Worm (Caenorhabditis elegans): ENCODE results near the gene T03E6.9.

The T03E6.9 gene

DNA sequence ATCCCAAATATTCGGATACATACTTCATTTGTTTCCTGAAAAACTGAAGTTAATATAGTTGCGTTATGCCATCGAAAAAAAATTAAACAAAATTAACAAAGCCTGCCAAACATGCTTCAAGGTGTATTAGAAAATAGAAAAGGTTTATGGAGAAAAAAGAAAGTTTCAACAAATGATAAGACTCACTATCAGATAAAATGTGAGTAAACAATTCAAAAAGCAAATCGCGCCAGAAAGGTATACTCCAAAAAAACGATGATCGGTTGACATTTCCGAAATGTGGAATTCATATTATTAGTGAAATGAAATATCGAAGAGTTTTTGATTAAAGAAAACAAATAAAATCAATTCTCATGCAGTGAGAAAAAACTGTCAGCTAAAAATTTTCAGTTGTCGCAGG lies 20.4 kb upstream of the T03E6.9 start, which contains the start of gene Y70C5A.3:
TSS of gene Y70C5A.3 (minus strand) at position 50 of the 400 bp plus-strand sequence.
- TF ChIP-seq elt-2 (tag; optimal IDR thresholded peaks at IDR 0.05) (peak; percentile 60), pha-4 (tag; optimal IDR thresholded peaks at IDR 0.05) (peak; percentile 19), eor-1 (tag; optimal IDR thresholded peaks at IDR 0.05) (no peak), pqm-1 (tag; optimal IDR thresholded peaks at IDR 0.05) (peak; percentile 30), hmg-11 (tag; optimal IDR thresholded peaks at IDR 0.05) (no peak)

DNA sequence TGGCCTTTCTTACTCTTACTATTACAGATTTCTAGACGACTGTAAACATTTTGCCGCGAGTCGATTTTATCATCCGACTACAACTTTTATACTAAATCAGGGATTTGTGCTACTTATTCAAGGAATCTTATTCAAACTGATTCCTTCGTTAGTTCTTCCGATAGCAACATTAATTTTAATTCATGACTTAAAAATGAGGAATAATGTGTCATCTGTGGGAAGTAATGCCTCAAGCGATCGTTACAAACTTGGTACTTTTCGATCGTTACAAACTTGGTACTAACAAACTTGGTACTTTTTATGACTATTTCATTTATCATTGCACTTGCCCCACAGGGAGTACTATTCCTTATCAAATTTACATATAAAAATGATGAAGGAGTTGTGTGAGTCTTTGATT lies 16.9 kb upstream of the T03E6.9 start, which contains the start of gene Y70C5A.4:
TSS of gene Y70C5A.4 (plus strand) at position 301 of the 400 bp plus-strand sequence.
- no peak for TF ChIP-seq mdl-1 (tag; optimal IDR thresholded peaks at IDR 0.05)
- TF ChIP-seq nfya-1 (tag; optimal IDR thresholded peaks at IDR 0.05; ENCODE audit: insufficient read depth), result no peak
- TF ChIP-seq unc-39 (tag; optimal IDR thresholded peaks at IDR 0.05), result no peak
- no peak for TF ChIP-seq unc-62 (GFP tag; optimal IDR thresholded peaks at IDR 0.05)
- no peak for TF ChIP-seq elt-3 (tag; optimal IDR thresholded peaks at IDR 0.05)
- TF ChIP-seq hmg-11 (tag; optimal IDR thresholded peaks at IDR 0.05), result no peak
- no peak for TF ChIP-seq ama-1 (optimal IDR thresholded peaks at IDR 0.05)
- no peak for TF ChIP-seq ceh-28 (tag; optimal IDR thresholded peaks at IDR 0.05)
- no peak for TF ChIP-seq jun-1 (tag; optimal IDR thresholded peaks at IDR 0.05)
- TF ChIP-seq nhr-23 (tag; optimal IDR thresholded peaks at IDR 0.05), result no peak
- no peak for TF ChIP-seq ztf-4 (tag; optimal IDR thresholded peaks at IDR 0.05)
- TF ChIP-seq nhr-67 (tag; optimal IDR thresholded peaks at IDR 0.05), result no peak
- TF ChIP-seq mml-1 (tag; optimal IDR thresholded peaks at IDR 0.05), result no peak
- no peak for TF ChIP-seq daf-12 (tag; optimal IDR thresholded peaks at IDR 0.05)
- TF ChIP-seq nhr-237 (tag; optimal IDR thresholded peaks at IDR 0.05), result no peak
- no peak for TF ChIP-seq ceh-82 (tag; optimal IDR thresholded peaks at IDR 0.05)
- TF ChIP-seq eor-1 (tag; optimal IDR thresholded peaks at IDR 0.05), result no peak

DNA sequence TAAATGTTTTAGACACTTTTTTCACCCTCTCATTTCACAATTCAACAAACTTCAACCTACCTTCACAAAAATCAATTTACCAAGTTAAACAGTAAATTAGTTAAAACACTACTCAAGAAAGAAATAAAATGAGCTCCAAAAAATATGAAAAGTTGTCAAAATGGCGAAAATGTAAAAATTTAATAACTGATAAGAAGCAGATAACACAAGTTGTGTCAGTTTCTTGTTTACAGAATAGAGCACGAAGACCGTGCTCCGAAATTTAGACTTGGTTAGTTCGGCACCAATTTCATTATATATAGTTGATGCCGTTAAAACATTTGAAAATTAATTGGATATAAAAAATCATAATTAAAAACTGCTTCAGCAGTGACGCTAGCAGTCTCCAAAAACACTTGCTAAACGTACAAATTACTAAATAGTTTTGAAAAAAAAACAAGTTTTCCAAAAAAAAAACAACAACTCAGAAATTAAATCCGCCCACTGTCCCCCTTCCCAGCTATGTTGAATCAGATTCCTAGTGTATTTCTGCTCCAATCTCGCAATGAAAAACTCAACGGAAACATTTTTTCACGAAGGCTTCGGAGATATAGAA lies 10.4 kb upstream of the T03E6.9 start, which contains the start of gene srw-54:
TSS of gene srw-54 (plus strand) at position 545 of the 595 bp plus-strand sequence.
- peak; percentile 66 for TF ChIP-seq pha-4 (tag; optimal IDR thresholded peaks at IDR 0.05)
- peak; percentile 33 for TF ChIP-seq pqm-1 (tag; optimal IDR thresholded peaks at IDR 0.05)
- peak; percentile 76 for TF ChIP-seq elt-2 (tag; optimal IDR thresholded peaks at IDR 0.05)
- no peak for TF ChIP-seq eor-1 (tag; optimal IDR thresholded peaks at IDR 0.05)
- no peak for TF ChIP-seq daf-12 (tag; optimal IDR thresholded peaks at IDR 0.05)

DNA sequence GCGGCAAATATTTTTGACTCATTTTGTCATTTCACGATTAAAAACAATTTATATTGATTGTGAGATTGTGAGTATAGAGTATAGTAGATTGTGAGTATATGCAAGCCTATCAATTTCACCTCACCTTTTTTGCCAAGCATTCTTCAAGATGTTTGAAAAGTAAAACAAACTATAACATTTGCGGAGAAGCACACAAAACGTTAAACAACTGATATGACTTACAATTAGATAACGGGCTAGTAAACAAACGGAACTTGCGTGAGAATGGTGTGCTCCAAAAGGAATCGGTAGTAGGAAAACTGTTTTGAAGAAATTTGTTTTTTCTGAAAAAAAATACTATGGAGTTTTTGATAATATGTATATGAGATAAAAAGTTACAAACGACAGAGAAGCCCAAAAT lies 9.6 kb upstream of the T03E6.9 start:
- TF ChIP-seq aly-2 (tag; optimal IDR thresholded peaks at IDR 0.05) (no peak), pqm-1 (tag; optimal IDR thresholded peaks at IDR 0.05) (peak; percentile 78), nhr-237 (tag; optimal IDR thresholded peaks at IDR 0.05) (no peak), lsy-12 (tag; optimal IDR thresholded peaks at IDR 0.05) (no peak), lin-15B (tag; optimal IDR thresholded peaks at IDR 0.05) (no peak), egl-27 (tag; optimal IDR thresholded peaks at IDR 0.05) (no peak), elt-2 (tag; optimal IDR thresholded peaks at IDR 0.05) (peak; percentile 87), skn-1 (tag; optimal IDR thresholded peaks at IDR 0.05) (no peak), jun-1 (tag; optimal IDR thresholded peaks at IDR 0.05) (peak; percentile 48), pha-4 (tag; optimal IDR thresholded peaks at IDR 0.05) (peak; percentile 48), eor-1 (tag; optimal IDR thresholded peaks at IDR 0.05) (no peak)

ce11 chrV:16608478-16608877 lies 8.0 kb upstream of the T03E6.9 start:
- TF ChIP-seq pha-4 (tag; optimal IDR thresholded peaks at IDR 0.05), result peak; percentile 56
- TF ChIP-seq jun-1 (tag; optimal IDR thresholded peaks at IDR 0.05), result peak; percentile 63
- TF ChIP-seq tbx-2 (tag; optimal IDR thresholded peaks at IDR 0.05), result no peak
- no peak for TF ChIP-seq nhr-67 (tag; optimal IDR thresholded peaks at IDR 0.05)
- TF ChIP-seq nhr-12 (tag; optimal IDR thresholded peaks at IDR 0.05), result no peak
- no peak for TF ChIP-seq hmg-11 (tag; optimal IDR thresholded peaks at IDR 0.05)
- TF ChIP-seq pqm-1 (tag; optimal IDR thresholded peaks at IDR 0.05), result peak; percentile 81
- no peak for TF ChIP-seq aly-2 (tag; optimal IDR thresholded peaks at IDR 0.05)
- no peak for TF ChIP-seq egl-27 (tag; optimal IDR thresholded peaks at IDR 0.05)
- no peak for TF ChIP-seq snpc-4 (tag; optimal IDR thresholded peaks at IDR 0.05)
- no peak for TF ChIP-seq nhr-43 (tag; optimal IDR thresholded peaks at IDR 0.05; ENCODE audit: poor library complexity, severe bottlenecking)
- TF ChIP-seq elt-2 (tag; optimal IDR thresholded peaks at IDR 0.05), result peak; percentile 59

ce11 chrV:16606313-16606712 lies 5.8 kb upstream of the T03E6.9 start, which contains the start of gene Y32B12C.1:
TSS of gene Y32B12C.1 (plus strand) at chrV:16606613.
- TF ChIP-seq nhr-237 (tag; optimal IDR thresholded peaks at IDR 0.05), result no peak
- no peak for TF ChIP-seq ZK546.5 (tag; optimal IDR thresholded peaks at IDR 0.05)
- no peak for TF ChIP-seq skn-1 (tag; optimal IDR thresholded peaks at IDR 0.05)
- TF ChIP-seq ceh-82 (tag; optimal IDR thresholded peaks at IDR 0.05), result no peak
- TF ChIP-seq nhr-67 (tag; optimal IDR thresholded peaks at IDR 0.05), result no peak
- no peak for TF ChIP-seq unc-62 (GFP tag; optimal IDR thresholded peaks at IDR 0.05)
- TF ChIP-seq elt-3 (tag; optimal IDR thresholded peaks at IDR 0.05), result no peak
- no peak for TF ChIP-seq mml-1 (tag; optimal IDR thresholded peaks at IDR 0.05)
- TF ChIP-seq nhr-77 (tag; optimal IDR thresholded peaks at IDR 0.05), result no peak
- TF ChIP-seq egl-5 (tag; optimal IDR thresholded peaks at IDR 0.05), result no peak
- no peak for TF ChIP-seq pha-4 (tag; optimal IDR thresholded peaks at IDR 0.05)
